Worm (Caenorhabditis elegans): ENCODE measurements around the gene ZK856.18.

ce11 chrV:10191242-10191641, 5.4 kb upstream of the ZK856.18 start:
- TF ChIP-seq nhr-6 (tag; optimal IDR thresholded peaks at IDR 0.05): no peak
- TF ChIP-seq nhr-10 (tag; optimal IDR thresholded peaks at IDR 0.05): no peak
- no peak for TF ChIP-seq ama-1 (optimal IDR thresholded peaks at IDR 0.05)
- no peak for TF ChIP-seq mdl-1 (tag; optimal IDR thresholded peaks at IDR 0.05)
- no peak for TF ChIP-seq nhr-237 (tag; optimal IDR thresholded peaks at IDR 0.05)
- TF ChIP-seq zag-1 (tag; optimal IDR thresholded peaks at IDR 0.05): no peak
- no peak for TF ChIP-seq R02D3.7 (tag; optimal IDR thresholded peaks at IDR 0.05)
